Worm (Caenorhabditis elegans): ENCODE measurements around the gene ztf-27.

The ztf-27 gene

ce11 chrII:10390250-10390821 lies 5.2 kb downstream of the ztf-27 start (continued):
- TF ChIP-seq zag-1 (tag; optimal IDR thresholded peaks at IDR 0.05) = no peak

ce11 chrII:10390854-10391253 lies 5.7 kb downstream of the ztf-27 start, which contains the start of the genes T09F3.2 and T09F3.7:
Gene T09F3.2, plus strand, starts transcription at chrII:10391154.
Gene T09F3.7, plus strand, starts transcription at chrII:10391168.
- TF ChIP-seq ZK337.2 (GFP tag; IDR thresholded peaks at IDR 0.05) (no peak), daf-16 (GFP tag; optimal IDR thresholded peaks at IDR 0.05) (no peak), daf-16 (tag; optimal IDR thresholded peaks at IDR 0.05) (peak; percentile 1), aha-1 (tag) (peak; percentile 5)

- TF ChIP-seq ama-1 (optimal IDR thresholded peaks at IDR 0.05) = peak; percentile 74
- TF ChIP-seq mep-1 (tag; optimal IDR thresholded peaks at IDR 0.05) = no peak
- no peak for TF ChIP-seq daf-8 (GFP tag; IDR thresholded peaks at IDR 0.05)
- TF ChIP-seq sdz-12 (GFP tag; optimal IDR thresholded peaks at IDR 0.05) = peak; percentile 3
- TF ChIP-seq zfp-3 (GFP tag; conservative IDR thresholded peaks at IDR 0.05) = peak; percentile 57; the same call in 1 of the 2 replicates
- no peak for TF ChIP-seq nhr-111 (GFP tag; optimal IDR thresholded peaks at IDR 0.05)
- no peak for TF ChIP-seq snpc-4 (tag; optimal IDR thresholded peaks at IDR 0.05)
- TF ChIP-seq R02D3.7 (tag; optimal IDR thresholded peaks at IDR 0.05) = no peak
- TF ChIP-seq nhr-41 (GFP tag; IDR thresholded peaks at IDR 0.05) = no peak
- no peak for TF ChIP-seq Y105C5A.15 (GFP tag; IDR thresholded peaks at IDR 0.05)
- no peak for TF ChIP-seq zfp-2 (tag; optimal IDR thresholded peaks at IDR 0.05)
- TF ChIP-seq daf-19 (GFP tag; conservative IDR thresholded peaks at IDR 0.05) = no peak
- TF ChIP-seq egl-27 (tag; optimal IDR thresholded peaks at IDR 0.05) = no peak
- no peak for TF ChIP-seq egl-43 (GFP tag; IDR thresholded peaks at IDR 0.05)
- no peak for TF ChIP-seq unc-62 (GFP tag; optimal IDR thresholded peaks at IDR 0.05 in 1 of 2)
- TF ChIP-seq unc-62 (tag; optimal IDR thresholded peaks at IDR 0.05) = no peak
- no peak for TF ChIP-seq daf-16 (GFP tag; optimal IDR thresholded peaks at IDR 0.05)
- TF ChIP-seq daf-16 (tag; optimal IDR thresholded peaks at IDR 0.05) = peak; percentile 4
- TF ChIP-seq ztf-11 (tag; optimal IDR thresholded peaks at IDR 0.05) = no peak
- no peak for TF ChIP-seq nhr-10 (tag; optimal IDR thresholded peaks at IDR 0.05)
- TF ChIP-seq unc-130 (GFP tag; optimal IDR thresholded peaks at IDR 0.05) = peak; percentile 85
- no peak for TF ChIP-seq hlh-30 (tag; optimal IDR thresholded peaks at IDR 0.05; ENCODE audit: insufficient read depth)
- TF ChIP-seq dve-1 (tag; optimal IDR thresholded peaks at IDR 0.05; ENCODE audit: insufficient read depth) = no peak
- TF ChIP-seq php-3 (GFP tag; IDR thresholded peaks at IDR 0.05) = 0 out of 2 replicates have a peak, but pooled peaks have one; percentile 13
- no peak for TF ChIP-seq ZK337.2 (GFP tag; IDR thresholded peaks at IDR 0.05)
- no peak for TF ChIP-seq duxl-1 (tag; optimal IDR thresholded peaks at IDR 0.05; ENCODE audit: poor library complexity)
- no peak for TF ChIP-seq Y5F2A.4 (GFP tag; optimal IDR thresholded peaks at IDR 0.05)
- TF ChIP-seq lin-38 (GFP tag; IDR thresholded peaks at IDR 0.05) = peak; percentile 73
- no peak for TF ChIP-seq mdl-1 (tag; optimal IDR thresholded peaks at IDR 0.05)
- TF ChIP-seq unc-39 (tag; optimal IDR thresholded peaks at IDR 0.05) = no peak
- no peak for TF ChIP-seq madf-9 (GFP tag; conservative IDR thresholded peaks at IDR 0.05)
- TF ChIP-seq mxl-2 (GFP tag; conservative IDR thresholded peaks at IDR 0.05) = no peak
- TF ChIP-seq lin-13 (GFP tag; optimal IDR thresholded peaks at IDR 0.05) = no peak
- no peak for TF ChIP-seq ceh-32 (tag; optimal IDR thresholded peaks at IDR 0.05; ENCODE audit: poor library complexity)
- peak; percentile 6 for TF ChIP-seq mes-2 (tag; optimal IDR thresholded peaks at IDR 0.05; ENCODE audit: poor library complexity, severe bottlenecking)
- TF ChIP-seq nhr-11 (tag; optimal IDR thresholded peaks at IDR 0.05) = no peak
- TF ChIP-seq nhr-77 (tag; optimal IDR thresholded peaks at IDR 0.05) = no peak
- TF ChIP-seq ces-1 (GFP tag; optimal IDR thresholded peaks at IDR 0.05) = no peak
- no peak for TF ChIP-seq attf-4 (tag; optimal IDR thresholded peaks at IDR 0.05)
- no peak for TF ChIP-seq fkh-10 (GFP tag; optimal IDR thresholded peaks at IDR 0.05)
- TF ChIP-seq hif-1 (tag; optimal IDR thresholded peaks at IDR 0.05) = no peak
- TF ChIP-seq ceh-44 (GFP tag; IDR thresholded peaks at IDR 0.05) = no peak
- no peak for TF ChIP-seq F10B5.3 (tag; optimal IDR thresholded peaks at IDR 0.05)
Measured at ce11 chrII:10393282-10394179, 8.4 kb downstream of the ztf-27 start, which contains the start of gene gpd-1. Gene gpd-1, plus strand, starts transcription at chrII:10394129.

Measured in whole organism, L4 larva.